Worm (Caenorhabditis elegans) whole organism, L1 larva: ENCODE results near the gene F02E8.4.

ENCODE experiments used
- C04F5.9 ChIP-seq: sonication (generic microtip); optimal IDR thresholded peaks from 2 replicates; lab custom pipeline; 2016; ENCODE audit warnings: missing genetic modification characterization, missing compliant biosample characterization
- C34B4.2 ChIP-seq: sonication (generic microtip); optimal IDR thresholded peaks from 2 replicates; lab custom pipeline; 2017; ENCODE audit warnings: mild to moderate bottlenecking, missing genetic modification characterization, missing compliant biosample characterization
- aha-1 ChIP-seq: fragments of 150-350 bp; optimal IDR thresholded peaks from 2 replicates; lab custom pipeline; 2014; ENCODE audit warnings: missing biosample characterization, missing genetic modification characterization
- alr-1 ChIP-seq: fragments of 200-800 bp; sonication (Bioruptor generic); optimal IDR thresholded peaks from 2 replicates; lab custom pipeline; 2018; ENCODE audit warnings: borderline replicate concordance, mild to moderate bottlenecking, missing genetic modification characterization, missing compliant biosample characterization
- aly-2 ChIP-seq: fragments of 150-350 bp; optimal IDR thresholded peaks from 2 replicates; lab custom pipeline; 2014; ENCODE audit warnings: missing biosample characterization, missing genetic modification characterization
- ama-1 ChIP-seq: fragments of 150-350 bp; optimal IDR thresholded peaks from 2 replicates; lab custom pipeline; 2014
- blmp-1 ChIP-seq: fragments of 150-350 bp; optimal IDR thresholded peaks from 2 replicates; lab custom pipeline; 2014; ENCODE audit warnings: missing biosample characterization, missing genetic modification characterization
- ceh-63 ChIP-seq: fragments of 200-800 bp; sonication (Bioruptor generic); optimal IDR thresholded peaks from 2 replicates; lab custom pipeline; 2018; ENCODE audit warnings: mild to moderate bottlenecking, missing genetic modification characterization, missing compliant biosample characterization
- ceh-82 ChIP-seq, 3 experiments: fragments of 150-350 bp in 1 of 3; sonication (generic microtip) in 2 of 3; optimal IDR thresholded peaks; 2 replicates each; lab custom pipeline; 2014 to 2017; ENCODE audit warnings: missing biosample characterization in 3 of 3, missing genetic modification characterization in 3 of 3
- ceh-88 ChIP-seq: fragments of 200-800 bp; sonication (Bioruptor generic); IDR thresholded peaks from 2 replicates; pipeline ENCODE4 v1.3.6; 2022; ENCODE audit warnings: missing genetic modification characterization, missing compliant biosample characterization
- ceh-90 ChIP-seq: sonication (generic microtip); optimal IDR thresholded peaks from 2 replicates; lab custom pipeline; 2016; ENCODE audit warnings: missing genetic modification characterization, missing compliant biosample characterization
- dsc-1 ChIP-seq: sonication (generic microtip); optimal IDR thresholded peaks from 2 replicates; lab custom pipeline; 2016; ENCODE audit warnings: mild to moderate bottlenecking, missing genetic modification characterization, missing compliant biosample characterization
- efl-1 ChIP-seq, 4 experiments: fragments of 150-350 bp; optimal IDR thresholded peaks in 3 of 4; peaks in 1 of 4; 1 replicate in 1 of 4; 2 replicates in 3 of 4; lab custom pipeline; 2014; ENCODE audit warnings: missing biosample characterization in 2 of 4, missing genetic modification characterization in 2 of 4, missing genetic modification reagents in 2 of 4
- egl-27 ChIP-seq, 2 experiments: fragments of 150-350 bp in 1 of 2; sonication (generic microtip); optimal IDR thresholded peaks; 3 replicates each; lab custom pipeline; 2017 to 2018; ENCODE audit warnings: missing biosample characterization in 2 of 2, missing genetic modification characterization in 2 of 2, missing genetic modification reagents in 2 of 2
- elt-2 ChIP-seq: sonication (generic microtip); optimal IDR thresholded peaks from 2 replicates; lab custom pipeline; 2016; ENCODE audit warnings: missing genetic modification characterization, mild to moderate bottlenecking, inconsistent platforms, missing compliant biosample characterization, missing genetic modification reagents
- elt-3 ChIP-seq, 6 experiments: fragments of 150-350 bp in 1 of 6; sonication (generic microtip); optimal IDR thresholded peaks; 2 replicates each; lab custom pipeline; 2017 to 2018; ENCODE audit warnings: missing biosample characterization in 6 of 6, missing genetic modification characterization in 6 of 6, inconsistent platforms in 1 of 6
- fkh-10 ChIP-seq: sonication (generic microtip); optimal IDR thresholded peaks from 2 replicates; lab custom pipeline; 2017; ENCODE audit warnings: missing biosample characterization, missing genetic modification reagents, missing genetic modification characterization
- fkh-4 ChIP-seq: sonication (generic microtip); optimal IDR thresholded peaks from 2 replicates; lab custom pipeline; 2016; ENCODE audit warnings: missing compliant biosample characterization, missing genetic modification characterization, borderline replicate concordance
- hpl-2 ChIP-seq: fragments of 150-350 bp; optimal IDR thresholded peaks from 2 replicates; lab custom pipeline; 2014; ENCODE audit warnings: missing biosample characterization, missing genetic modification reagents, missing genetic modification characterization
- lin-13 ChIP-seq: fragments of 150-350 bp; optimal IDR thresholded peaks from 2 replicates; lab custom pipeline; 2014; ENCODE audit warnings: missing biosample characterization, missing genetic modification reagents, missing genetic modification characterization
- lin-14 ChIP-seq: fragments of 200-800 bp; sonication (Bioruptor generic); optimal IDR thresholded peaks from 2 replicates; lab custom pipeline; 2018; ENCODE audit warnings: mild to moderate bottlenecking, missing genetic modification characterization, moderate library complexity, missing compliant biosample characterization
- lin-35 ChIP-seq, 2 experiments: fragments of 150-350 bp; optimal IDR thresholded peaks; 2 replicates each; lab custom pipeline; 2014; ENCODE audit warnings: missing biosample characterization in 2 of 2, missing genetic modification characterization in 2 of 2, missing genetic modification reagents in 2 of 2
- lin-39 ChIP-seq: fragments of 150-350 bp; optimal IDR thresholded peaks from 2 replicates; lab custom pipeline; 2014; ENCODE audit warnings: missing biosample characterization, missing genetic modification reagents, missing genetic modification characterization
- lsy-2 ChIP-seq, 2 experiments: fragments of 150-350 bp; optimal IDR thresholded peaks; 2 replicates each; lab custom pipeline; 2014; ENCODE audit warnings: missing biosample characterization in 2 of 2, missing genetic modification characterization in 2 of 2
- mdl-1 ChIP-seq, 2 experiments: fragments of 150-350 bp; optimal IDR thresholded peaks; 2 replicates each; lab custom pipeline; 2014 to 2017; ENCODE audit warnings: missing biosample characterization in 2 of 2, missing genetic modification characterization in 2 of 2, inconsistent platforms in 1 of 2
- mef-2 ChIP-seq: fragments of 150-350 bp; optimal IDR thresholded peaks from 2 replicates; lab custom pipeline; 2014; ENCODE audit warnings: missing biosample characterization, missing genetic modification characterization
- mep-1 ChIP-seq: fragments of 150-350 bp; optimal IDR thresholded peaks from 2 replicates; lab custom pipeline; 2014; ENCODE audit warnings: missing biosample characterization, missing genetic modification characterization
- nhr-11 ChIP-seq: fragments of 150-350 bp; optimal IDR thresholded peaks from 2 replicates; lab custom pipeline; 2014; ENCODE audit warnings: missing biosample characterization, missing genetic modification characterization
- nhr-20 ChIP-seq: sonication (generic microtip); optimal IDR thresholded peaks from 2 replicates; lab custom pipeline; 2016; ENCODE audit warnings: mild to moderate bottlenecking, missing genetic modification characterization, missing compliant biosample characterization
- nhr-71 ChIP-seq: sonication (generic microtip); optimal IDR thresholded peaks from 2 replicates; lab custom pipeline; 2016; ENCODE audit warnings: mild to moderate bottlenecking, missing genetic modification characterization, moderate library complexity, missing compliant biosample characterization
- nhr-85 ChIP-seq: sonication (generic microtip); peaks from one replicate; lab custom pipeline; 2016; ENCODE audit warnings: missing genetic modification characterization, inconsistent platforms, missing compliant biosample characterization
- nhr-90 ChIP-seq: sonication (generic microtip); optimal IDR thresholded peaks from 2 replicates; lab custom pipeline; 2016; ENCODE audit warnings: mild to moderate bottlenecking, missing genetic modification characterization, missing compliant biosample characterization; ENCODE audit not compliant: poor library complexity
- skn-1 ChIP-seq: fragments of 150-350 bp; optimal IDR thresholded peaks from 2 replicates; lab custom pipeline; 2014; ENCODE audit warnings: missing biosample characterization, missing genetic modification characterization
- snpc-4 ChIP-seq: fragments of 150-350 bp; optimal IDR thresholded peaks from 2 replicates; lab custom pipeline; 2014; ENCODE audit warnings: missing biosample characterization, missing genetic modification characterization
- snu-23 ChIP-seq: sonication (generic microtip); optimal IDR thresholded peaks from 2 replicates; lab custom pipeline; 2016; ENCODE audit warnings: missing genetic modification characterization, missing compliant biosample characterization
- tbx-2 ChIP-seq: sonication (generic microtip); optimal IDR thresholded peaks from 2 replicates; lab custom pipeline; 2016; ENCODE audit warnings: missing genetic modification characterization, missing compliant biosample characterization
- unc-30 ChIP-seq: sonication (generic microtip); optimal IDR thresholded peaks from 2 replicates; lab custom pipeline; 2017; ENCODE audit warnings: missing biosample characterization, missing genetic modification characterization
- unc-62 ChIP-seq: fragments of 150-350 bp; optimal IDR thresholded peaks from 2 replicates; lab custom pipeline; 2014; ENCODE audit warnings: missing biosample characterization, missing genetic modification reagents, missing genetic modification characterization
- unc-86 ChIP-seq: sonication (generic microtip); optimal IDR thresholded peaks from 2 replicates; lab custom pipeline; 2016; ENCODE audit warnings: missing genetic modification characterization, missing compliant biosample characterization
- unc-98 ChIP-seq: fragments of 200-800 bp; sonication (Bioruptor generic); IDR thresholded peaks from 2 replicates; pipeline ENCODE4 v1.3.6; 2022; ENCODE audit warnings: missing genetic modification characterization, missing compliant biosample characterization
- xbp-1 ChIP-seq: sonication (generic microtip); optimal IDR thresholded peaks from 2 replicates; lab custom pipeline; 2016; ENCODE audit warnings: missing genetic modification characterization, missing compliant biosample characterization

F02E8.4 gene

DNA sequence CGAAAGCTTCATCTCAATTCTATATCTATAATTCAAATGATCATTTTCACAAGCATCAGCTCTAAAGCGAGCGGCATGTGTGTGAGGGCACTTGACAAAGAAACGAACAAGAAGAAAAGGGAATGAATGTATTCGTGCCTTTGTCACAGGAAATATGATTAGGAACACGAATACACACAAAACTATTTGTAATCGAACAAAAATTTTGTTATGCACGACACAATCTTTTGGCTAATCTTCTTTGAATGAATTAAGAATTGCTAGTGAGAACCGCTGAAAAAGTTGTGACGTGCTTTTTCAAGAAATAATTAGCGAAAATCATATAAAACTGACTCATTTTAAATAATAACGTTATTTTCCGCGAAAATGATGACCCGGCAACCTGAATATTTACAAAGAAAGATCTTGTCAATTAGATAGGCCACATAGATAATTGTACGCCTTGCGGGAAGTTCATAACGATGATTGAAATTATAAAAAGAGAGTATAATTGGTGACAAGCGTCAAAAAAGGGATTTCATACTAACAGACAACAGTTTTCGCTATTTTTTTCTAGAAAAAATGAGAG is 39.6 kb downstream of the F02E8.4 start:
- TF ChIP-seq dsc-1 (tag; lab: Kevin White, UChicago) = no peak
- TF ChIP-seq lin-13 = no peak
- TF ChIP-seq blmp-1 (tag; lab: Kevin White, UChicago) = no peak
- TF ChIP-seq elt-3 (tag; optimal IDR thresholded peaks at IDR 0.05; lab: Kevin White, UChicago) = no peak
- no peak for TF ChIP-seq unc-98 (GFP tag; lab: Robert Waterston, UW)
- TF ChIP-seq hpl-2 (GFP tag; lab: Kevin White, UChicago) = no peak
- no peak for TF ChIP-seq ama-1
- TF ChIP-seq C04F5.9 (tag; lab: Kevin White, UChicago) = no peak
- TF ChIP-seq alr-1 (tag; lab: Kevin White, UChicago) = no peak
- TF ChIP-seq ceh-82 (tag; optimal IDR thresholded peaks at IDR 0.05; lab: Kevin White, UChicago) = no peak
- TF ChIP-seq mep-1 (tag; lab: Kevin White, UChicago) = no peak

ce11 chrX:4495814-4496567 is 42.1 kb downstream of the F02E8.4 start:
- TF ChIP-seq dsc-1 (tag; lab: Kevin White, UChicago) (no peak), efl-1 (optimal IDR thresholded peaks at IDR 0.05; lab: Kevin White, UChicago) (no peak), efl-1 (GFP tag; optimal IDR thresholded peaks at IDR 0.05 in 1 of 2; lab: Kevin White, UChicago) (peak in 1 of 2 experiments; percentile 90), blmp-1 (tag; lab: Kevin White, UChicago) (peak; percentile 91)
- TF ChIP-seq, all 84 proteins: peak for 2

DNA sequence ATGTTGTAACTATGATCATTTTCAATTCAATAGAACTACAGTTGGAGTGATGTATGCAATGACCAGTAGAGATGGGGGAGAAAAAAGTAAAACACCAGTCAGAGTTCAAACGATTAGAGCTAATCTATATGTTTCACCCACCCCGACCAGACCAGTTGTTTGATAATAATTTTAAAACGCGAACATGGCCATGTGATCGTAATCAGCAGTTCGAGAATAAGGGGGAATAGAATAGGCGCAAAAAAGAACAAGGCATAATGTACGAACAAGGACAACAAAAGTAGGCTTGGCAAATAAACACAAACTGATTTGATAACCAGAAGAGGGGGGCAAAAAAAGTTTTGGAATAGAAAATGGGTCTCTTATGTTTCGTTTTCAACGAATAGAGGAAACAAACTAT is 44.2 kb downstream of the F02E8.4 start:
- TF ChIP-seq snu-23 (GFP tag; lab: Kevin White, UChicago) (no peak), efl-1 (optimal IDR thresholded peaks at IDR 0.05; lab: Kevin White, UChicago) (no peak), efl-1 (GFP tag; optimal IDR thresholded peaks at IDR 0.05 in 1 of 2; lab: Kevin White, UChicago) (peak in 1 of 2 experiments; percentile 88), fkh-10 (GFP tag; lab: Kevin White, UChicago) (no peak), elt-2 (tag; lab: Kevin White, UChicago) (peak; percentile 51), nhr-90 (tag; lab: Kevin White, UChicago) (peak; percentile 43), nhr-20 (peak; percentile 33), tbx-2 (tag; lab: Kevin White, UChicago) (no peak), lin-35 (GFP tag; optimal IDR thresholded peaks at IDR 0.05; lab: Kevin White, UChicago) (peak in 1 of 2 experiments; percentile 48), mep-1 (tag; lab: Kevin White, UChicago) (peak; percentile 1), elt-3 (tag; optimal IDR thresholded peaks at IDR 0.05; lab: Kevin White, UChicago) (peak in 1 of 6 experiments; percentile 19)

DNA sequence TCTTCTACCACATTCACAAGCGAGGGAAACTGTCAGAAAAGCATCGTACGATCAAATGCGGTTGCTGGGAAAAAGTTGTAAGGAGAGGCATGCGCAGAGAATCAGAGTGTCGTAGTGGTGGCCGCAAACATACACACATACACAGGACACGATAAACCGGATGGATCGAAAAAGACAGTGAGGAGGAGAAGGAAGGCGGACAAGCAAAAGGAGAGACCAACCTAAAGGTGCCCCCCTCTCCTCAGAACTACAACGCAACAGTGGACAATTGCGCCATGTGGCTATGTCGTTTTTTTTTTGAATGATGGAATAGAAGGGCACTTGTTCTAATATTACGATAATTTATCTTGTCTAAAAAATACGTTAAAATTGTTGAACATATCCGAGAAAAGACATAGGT is 44.6 kb downstream of the F02E8.4 start:
- TF ChIP-seq unc-62 (GFP tag; lab: Kevin White, UChicago) (no peak), ceh-63 (GFP tag; lab: Kevin White, UChicago) (no peak), fkh-10 (GFP tag; lab: Kevin White, UChicago) (no peak), mef-2 (tag; lab: Kevin White, UChicago) (no peak), mep-1 (tag; lab: Kevin White, UChicago) (no peak), mdl-1 (tag; optimal IDR thresholded peaks at IDR 0.05; lab: Kevin White, UChicago) (peak in 1 of 2 experiments; percentile 13), fkh-4 (no peak), unc-30 (tag; lab: Kevin White, UChicago) (no peak), aly-2 (tag; lab: Kevin White, UChicago) (no peak), skn-1 (no peak), xbp-1 (tag; lab: Kevin White, UChicago) (peak; percentile 5), elt-3 (tag; optimal IDR thresholded peaks at IDR 0.05; lab: Kevin White, UChicago) (no peak), egl-27 (tag; optimal IDR thresholded peaks at IDR 0.05; lab: Kevin White, UChicago) (no peak), snpc-4 (tag; lab: Kevin White, UChicago) (no peak), lin-35 (GFP tag; optimal IDR thresholded peaks at IDR 0.05; lab: Kevin White, UChicago) (no peak), nhr-90 (tag; lab: Kevin White, UChicago) (no peak), ceh-88 (GFP tag; lab: Robert Waterston, UW) (no peak), efl-1 (optimal IDR thresholded peaks at IDR 0.05; lab: Kevin White, UChicago) (no peak), efl-1 (GFP tag; optimal IDR thresholded peaks at IDR 0.05 in 1 of 2; lab: Kevin White, UChicago) (peak in 1 of 2 experiments; percentile 80), lin-39 (no peak), lin-13 (no peak), nhr-11 (tag; lab: Kevin White, UChicago) (no peak), nhr-20 (no peak), nhr-71 (tag; lab: Kevin White, UChicago) (no peak), lsy-2 (tag; optimal IDR thresholded peaks at IDR 0.05; lab: Kevin White, UChicago) (no peak), ceh-90 (tag; lab: Kevin White, UChicago) (no peak), lin-14 (GFP tag; lab: Kevin White, UChicago) (peak; percentile 45), unc-86 (no peak), blmp-1 (tag; lab: Kevin White, UChicago) (peak; percentile 60), nhr-85 (tag; lab: Kevin White, UChicago) (peak; percentile 82), aha-1 (tag; lab: Kevin White, UChicago) (no peak), C34B4.2 (tag; lab: Kevin White, UChicago) (no peak)
